Worm (Caenorhabditis elegans) whole organism, midembryonic: ENCODE results near the gene Y75B12B.3.
A peak's percentile ranks its signal among the peaks of the same experiment; 100 is the strongest.
"Not testable (repeated sequence)": the region's sequence is repeated elsewhere in the genome, so short reads cannot be mapped to it uniquely, and the experiment has no call there.

ENCODE experiments used
- T22C8.4 ChIP-seq: fragments of 200-800 bp; sonication (Bioruptor generic); IDR thresholded peaks from 2 replicates; pipeline ENCODE4 v1.3.6; 2022; ENCODE audit warnings: missing genetic modification characterization, missing compliant biosample characterization
- cog-1 ChIP-seq: sonication (generic microtip); optimal IDR thresholded peaks from 2 replicates; lab custom pipeline; 2016; ENCODE audit warnings: missing genetic modification characterization, missing compliant biosample characterization
- flt-1 ChIP-seq: fragments of 200-800 bp; sonication (Bioruptor generic); IDR thresholded peaks from 2 replicates; pipeline ENCODE4 v1.3.6; 2022; ENCODE audit warnings: missing genetic modification characterization, missing compliant biosample characterization
- klf-2 ChIP-seq: fragments of 200-800 bp; sonication (Bioruptor generic); conservative IDR thresholded peaks from 2 replicates; pipeline ENCODE4 v1.3.6; 2022; ENCODE audit warnings: missing genetic modification reagents, missing genetic modification characterization, missing compliant biosample characterization
- med-1 ChIP-seq: sonication (generic microtip); optimal IDR thresholded peaks from 2 replicates; lab custom pipeline; 2017; ENCODE audit warnings: missing genetic modification characterization, mild to moderate bottlenecking, missing compliant biosample characterization, antibody characterized with exemption, missing genetic modification reagents; ENCODE audit not compliant: insufficient read depth
- ref-1 ChIP-seq: fragments of 200-800 bp; sonication (Bioruptor generic); conservative IDR thresholded peaks from 2 replicates; pipeline ENCODE4 v1.3.6; 2022; ENCODE audit warnings: missing genetic modification reagents, missing genetic modification characterization, missing compliant biosample characterization
- tab-1 ChIP-seq: fragments of 200-800 bp; sonication (Bioruptor generic); IDR thresholded peaks from 2 replicates; pipeline ENCODE4 v1.3.6; 2022; ENCODE audit warnings: missing genetic modification characterization, missing compliant biosample characterization
- ztf-23 ChIP-seq: fragments of 200-800 bp; sonication (Bioruptor generic); IDR thresholded peaks from 2 replicates; pipeline ENCODE4 v1.3.6; 2022; ENCODE audit warnings: missing genetic modification reagents, missing genetic modification characterization, missing compliant biosample characterization
- ztf-29 ChIP-seq: fragments of 200-800 bp; sonication (Bioruptor generic); IDR thresholded peaks from 2 replicates; pipeline ENCODE4 v1.3.6; 2022; ENCODE audit warnings: missing genetic modification reagents, missing genetic modification characterization, missing compliant biosample characterization

The Y75B12B.3 gene

DNA sequence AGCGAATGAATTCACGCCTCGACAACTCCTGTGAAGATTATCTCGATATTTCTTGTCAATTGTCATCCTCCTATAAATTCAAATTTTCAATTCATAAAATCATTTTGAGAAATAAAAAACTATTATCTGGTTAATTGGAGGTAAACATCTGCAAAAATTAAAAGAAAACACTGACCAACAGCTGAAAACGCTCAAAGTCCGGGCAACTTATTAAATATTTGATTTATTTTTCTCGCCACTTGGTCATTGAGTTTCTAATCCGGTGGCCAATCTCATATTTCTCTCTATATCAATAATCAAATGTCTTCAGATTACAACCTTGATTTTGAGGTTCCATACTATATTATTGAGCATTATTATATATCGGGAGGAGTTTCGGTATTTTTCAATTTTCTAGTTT, 25.8 kb upstream of the Y75B12B.3 start, which contains the start of gene sri-24:
Gene sri-24, plus strand, starts transcription at position 301 of the 400 bp plus-strand sequence.
- TF ChIP-seq cog-1 (tag; lab: Kevin White, UChicago); tab-1 (GFP tag; lab: Robert Waterston, UW); ztf-29 (GFP tag; lab: Robert Waterston, UW): not testable (repeated sequence)

DNA sequence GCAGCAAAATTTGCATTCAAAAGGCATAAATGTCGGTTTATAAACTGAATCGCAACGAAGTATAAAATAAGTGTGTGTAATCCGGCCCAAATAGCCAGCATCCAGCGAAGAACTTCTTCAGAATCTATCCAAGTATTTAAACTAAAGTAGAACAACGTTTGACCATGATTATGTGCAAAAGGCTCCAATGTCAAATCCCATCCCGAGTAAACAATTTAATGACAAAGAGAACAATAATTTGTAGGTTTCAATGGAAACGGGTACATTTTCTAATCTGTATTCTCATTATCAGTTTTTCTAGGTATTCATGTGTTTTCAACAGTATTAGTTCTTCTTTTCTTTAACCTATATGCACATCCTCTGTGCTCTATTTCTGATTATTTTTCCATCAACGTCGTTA, 21.6 kb upstream of the Y75B12B.3 start, which contains the start of gene C41G6.12:
Gene C41G6.12, minus strand, starts transcription at position 101 of the 400 bp plus-strand sequence.
- not testable (repeated sequence) for TF ChIP-seq flt-1, klf-2, T22C8.4 (GFP tag; lab: Robert Waterston, UW)

ce11 chrV:15199768-15200167, 13.7 kb upstream of the Y75B12B.3 start, which contains the start of gene Y75B12B.10:
Gene Y75B12B.10, plus strand, starts transcription at chrV:15200068.
- no peak for TF ChIP-seq med-1
- no peak for TF ChIP-seq ztf-29 (GFP tag; lab: Robert Waterston, UW)
- no peak for TF ChIP-seq klf-2 (GFP tag; lab: Robert Waterston, UW)
- TF ChIP-seq T22C8.4 (GFP tag; lab: Robert Waterston, UW), result no peak
- no peak for TF ChIP-seq ztf-23 (GFP tag; lab: Robert Waterston, UW)
- TF ChIP-seq cog-1 (tag; lab: Kevin White, UChicago), result no peak
- TF ChIP-seq ref-1 (GFP tag; lab: Robert Waterston, UW), result no peak
- no peak for TF ChIP-seq flt-1 (GFP tag; lab: Robert Waterston, UW)
- no peak for TF ChIP-seq tab-1 (GFP tag; lab: Robert Waterston, UW)

DNA sequence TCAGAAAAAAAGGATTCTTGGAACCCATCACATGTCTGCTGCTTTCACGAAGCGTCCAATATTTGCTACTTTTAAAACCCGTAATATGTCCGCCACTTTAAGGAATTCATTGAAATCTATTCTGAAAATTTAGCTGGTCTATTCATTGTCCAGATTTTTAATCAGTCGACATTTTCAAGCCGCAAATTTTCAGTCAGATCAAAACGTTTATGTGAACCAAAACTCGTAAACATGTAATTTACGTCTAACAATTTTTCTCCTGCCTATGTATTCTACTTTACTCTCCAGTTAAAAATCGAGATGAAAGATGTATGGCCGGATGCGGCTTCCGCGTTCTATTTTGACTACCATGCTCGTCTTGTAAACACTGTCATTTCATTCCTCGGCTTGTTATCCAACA, 11.9 kb upstream of the Y75B12B.3 start, which contains the start of gene srw-1:
Gene srw-1, plus strand, starts transcription at position 301 of the 400 bp plus-strand sequence.
- TF ChIP-seq cog-1 (tag; lab: Kevin White, UChicago) (no peak), ref-1 (GFP tag; lab: Robert Waterston, UW) (no peak), flt-1 (GFP tag; lab: Robert Waterston, UW) (no peak), med-1 (no peak), ztf-23 (GFP tag; lab: Robert Waterston, UW) (no peak), tab-1 (GFP tag; lab: Robert Waterston, UW) (no peak), ztf-29 (GFP tag; lab: Robert Waterston, UW) (no peak), T22C8.4 (GFP tag; lab: Robert Waterston, UW) (no peak), klf-2 (GFP tag; lab: Robert Waterston, UW) (no peak)

- no peak for TF ChIP-seq ztf-29 (GFP tag; lab: Robert Waterston, UW)
- TF ChIP-seq ref-1 (GFP tag; lab: Robert Waterston, UW), result no peak
- no peak for TF ChIP-seq tab-1 (GFP tag; lab: Robert Waterston, UW)
- no peak for TF ChIP-seq med-1
- TF ChIP-seq klf-2 (GFP tag; lab: Robert Waterston, UW), result no peak
- TF ChIP-seq cog-1 (tag; lab: Kevin White, UChicago), result no peak
- no peak for TF ChIP-seq flt-1 (GFP tag; lab: Robert Waterston, UW)
- TF ChIP-seq T22C8.4 (GFP tag; lab: Robert Waterston, UW), result no peak
- no peak for TF ChIP-seq ztf-23 (GFP tag; lab: Robert Waterston, UW)
These were observed 7.8 kb upstream of the Y75B12B.3 start, which contains the start of gene Y75B12B.13 for ce11 chrV:15193909-15194308. Gene Y75B12B.13, minus strand, starts transcription at chrV:15194009.

ce11 chrV:15192377-15192776, 6.3 kb upstream of the Y75B12B.3 start, which contains the start of gene plc-2:
Gene plc-2, plus strand, starts transcription at chrV:15192572.
- TF ChIP-seq ref-1 (GFP tag; lab: Robert Waterston, UW), result no peak
- no peak for TF ChIP-seq ztf-23 (GFP tag; lab: Robert Waterston, UW)
- TF ChIP-seq cog-1 (tag; lab: Kevin White, UChicago), result no peak
- TF ChIP-seq T22C8.4 (GFP tag; lab: Robert Waterston, UW), result no peak
- no peak for TF ChIP-seq flt-1 (GFP tag; lab: Robert Waterston, UW)
- TF ChIP-seq klf-2 (GFP tag; lab: Robert Waterston, UW), result no peak
- no peak for TF ChIP-seq ztf-29 (GFP tag; lab: Robert Waterston, UW)
- no peak for TF ChIP-seq tab-1 (GFP tag; lab: Robert Waterston, UW)
- no peak for TF ChIP-seq med-1

DNA sequence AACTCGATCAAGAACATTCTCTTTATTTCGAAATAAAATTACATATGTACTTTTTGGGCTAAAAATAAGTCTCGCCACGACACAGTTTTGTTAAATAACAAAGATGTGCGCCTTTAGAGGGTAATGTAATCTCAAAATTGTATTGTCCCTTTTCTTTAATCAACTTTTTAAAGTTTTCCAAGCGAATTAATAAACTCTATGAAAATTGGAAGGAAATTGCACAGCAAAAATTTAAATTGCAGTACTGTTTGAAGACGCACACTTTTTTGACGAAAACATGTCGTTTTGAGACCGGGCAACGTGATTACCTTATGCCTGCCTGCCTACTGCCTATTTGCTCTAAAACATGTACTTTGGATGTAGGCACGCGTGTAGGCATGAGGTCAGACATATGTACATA, 5.9 kb upstream of the Y75B12B.3 start:
- TF ChIP-seq med-1 (no peak), tab-1 (GFP tag; lab: Robert Waterston, UW) (no peak), klf-2 (GFP tag; lab: Robert Waterston, UW) (no peak), T22C8.4 (GFP tag; lab: Robert Waterston, UW) (no peak), ztf-29 (GFP tag; lab: Robert Waterston, UW) (no peak), flt-1 (GFP tag; lab: Robert Waterston, UW) (no peak), ref-1 (GFP tag; lab: Robert Waterston, UW) (no peak), cog-1 (tag; lab: Kevin White, UChicago) (no peak), ztf-23 (GFP tag; lab: Robert Waterston, UW) (no peak)

DNA sequence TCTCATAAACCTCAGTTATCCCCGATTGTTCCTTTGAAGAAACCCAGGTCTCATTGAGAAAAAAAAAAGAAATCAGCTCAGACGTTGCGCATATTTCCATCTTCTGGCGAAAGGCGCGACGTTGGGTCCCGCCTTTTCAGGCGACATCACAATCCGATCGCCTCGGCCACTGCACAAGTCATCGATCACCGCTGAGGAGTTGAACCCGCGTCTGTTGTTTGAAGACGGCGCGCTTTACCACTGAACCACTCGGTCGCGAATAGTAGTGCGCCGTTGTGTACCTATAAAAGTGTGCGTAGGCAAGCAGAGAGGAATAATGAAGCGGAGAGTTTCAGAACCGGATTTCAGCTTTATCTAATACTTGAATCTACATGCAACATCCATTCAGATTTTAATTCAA, 4.8 kb upstream of the Y75B12B.3 start, which contains the start of gene Y75B12B.11:
Gene Y75B12B.11, plus strand, starts transcription at position 394 of the 400 bp plus-strand sequence.
- TF ChIP-seq T22C8.4 (GFP tag; lab: Robert Waterston, UW) (peak; percentile 89), ref-1 (GFP tag; lab: Robert Waterston, UW) (peak; percentile 78), flt-1 (GFP tag; lab: Robert Waterston, UW) (peak; percentile 96), klf-2 (GFP tag; lab: Robert Waterston, UW) (peak; percentile 80), tab-1 (GFP tag; lab: Robert Waterston, UW) (peak; percentile 95), med-1 (peak; percentile 51), ztf-29 (GFP tag; lab: Robert Waterston, UW) (peak; percentile 86), ztf-23 (GFP tag; lab: Robert Waterston, UW) (peak; percentile 88), cog-1 (tag; lab: Kevin White, UChicago) (peak; percentile 76)

DNA sequence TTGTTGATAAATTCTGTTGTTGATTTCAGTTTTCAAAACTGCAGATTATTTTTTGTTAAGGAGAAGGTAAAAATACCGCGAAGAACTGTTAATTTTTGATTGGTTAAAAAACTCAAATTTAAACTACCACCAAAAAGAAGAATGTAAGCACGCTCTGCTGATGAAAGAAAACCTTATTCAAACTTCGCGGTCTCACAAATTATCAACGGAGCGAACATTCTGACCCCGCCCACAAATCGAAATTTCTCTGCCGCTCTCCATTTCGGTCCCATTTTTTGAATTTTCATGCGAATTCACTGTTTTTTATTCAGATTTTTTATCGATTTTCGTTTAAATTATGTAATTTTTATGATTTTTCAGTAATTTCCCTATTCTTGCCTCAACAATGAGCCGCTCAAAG, 3.5 kb upstream of the Y75B12B.3 start, which contains the start of gene cyn-3:
Gene cyn-3, plus strand, starts transcription at position 361 of the 400 bp plus-strand sequence.
- no peak for TF ChIP-seq tab-1 (GFP tag; lab: Robert Waterston, UW)
- no peak for TF ChIP-seq ref-1 (GFP tag; lab: Robert Waterston, UW)
- no peak for TF ChIP-seq klf-2 (GFP tag; lab: Robert Waterston, UW)
- no peak for TF ChIP-seq ztf-29 (GFP tag; lab: Robert Waterston, UW)
- no peak for TF ChIP-seq cog-1 (tag; lab: Kevin White, UChicago)
- no peak for TF ChIP-seq flt-1 (GFP tag; lab: Robert Waterston, UW)
- no peak for TF ChIP-seq ztf-23 (GFP tag; lab: Robert Waterston, UW)
- TF ChIP-seq T22C8.4 (GFP tag; lab: Robert Waterston, UW), result no peak
- TF ChIP-seq med-1, result no peak
